Worm (Caenorhabditis elegans) whole organism, L4 larva: ENCODE measurements around the gene R08C7.5.

Experiments used
- R02D3.7 ChIP-seq: fragments of 150-350 bp; sonication (generic microtip); optimal IDR thresholded peaks from 3 replicates; lab custom pipeline; 2014; ENCODE audit warnings: missing biosample characterization, missing genetic modification characterization
- ama-1 ChIP-seq: fragments of 150-350 bp; optimal IDR thresholded peaks from 2 replicates; lab custom pipeline; 2014; ENCODE audit warnings: inconsistent platforms, mixed read lengths
- egl-27 ChIP-seq: sonication (generic microtip); optimal IDR thresholded peaks from 3 replicates; lab custom pipeline; 2017; ENCODE audit warnings: missing biosample characterization, missing genetic modification reagents, missing genetic modification characterization
- fkh-10 ChIP-seq: fragments of 150-350 bp; optimal IDR thresholded peaks from 2 replicates; lab custom pipeline; 2014; ENCODE audit warnings: missing biosample characterization, missing genetic modification reagents, missing genetic modification characterization
- gei-8 ChIP-seq: fragments of 200-800 bp; sonication (Bioruptor generic); optimal IDR thresholded peaks from 2 replicates; lab custom pipeline; 2018; ENCODE audit warnings: mild to moderate bottlenecking, missing genetic modification characterization, missing compliant biosample characterization
- nhr-76 ChIP-seq: fragments of 150-350 bp; optimal IDR thresholded peaks from 2 replicates; lab custom pipeline; 2014; ENCODE audit warnings: missing biosample characterization, missing genetic modification characterization
- pqm-1 ChIP-seq: sonication (generic microtip); optimal IDR thresholded peaks from 2 replicates; lab custom pipeline; 2017; ENCODE audit warnings: missing biosample characterization, missing genetic modification characterization
- unc-62 ChIP-seq, 3 experiments: fragments of 150-350 bp in 1 of 3; sonication (generic microtip); optimal IDR thresholded peaks in 2 of 3; peaks in 1 of 3; 1 replicate in 1 of 3; 2 replicates in 2 of 3; lab custom pipeline; 2014 to 2017; ENCODE audit warnings: missing biosample characterization in 3 of 3, missing genetic modification characterization in 3 of 3, missing genetic modification reagents in 3 of 3, missing genotype in 1 of 3
- zfp-2 ChIP-seq: sonication (generic microtip); optimal IDR thresholded peaks from 2 replicates; lab custom pipeline; 2016; ENCODE audit warnings: mild to moderate bottlenecking, missing genetic modification characterization, missing compliant biosample characterization

- TF ChIP-seq gei-8 (GFP tag; lab: Kevin White, UChicago) = no peak
- no peak for TF ChIP-seq egl-27 (tag; lab: Kevin White, UChicago)
- no peak for TF ChIP-seq unc-62 (GFP tag; optimal IDR thresholded peaks at IDR 0.05 in 1 of 2; lab: Kevin White, UChicago)
- no peak for TF ChIP-seq unc-62 (tag; optimal IDR thresholded peaks at IDR 0.05; lab: Kevin White, UChicago)
- no peak for TF ChIP-seq zfp-2 (tag; lab: Kevin White, UChicago)
- no peak for TF ChIP-seq fkh-10
- no peak for TF ChIP-seq pqm-1
- no peak for TF ChIP-seq R02D3.7 (tag; lab: Kevin White, UChicago)
- TF ChIP-seq ama-1 (lab: Kevin White, UChicago) = no peak
- no peak for TF ChIP-seq nhr-76 (tag; lab: Kevin White, UChicago)
Measured at ce11 chrIV:4434441-4435084, 4.5 kb downstream of the R08C7.5 start, which contains the start of the genes R08C7.8 and R08C7.4.
